Worm (Caenorhabditis elegans) whole organism, L3 larva: Measurements from ENCODE around the gene nog-1.

ENCODE experiments used
- ZK546.5 ChIP-seq: sonication (generic microtip); optimal IDR thresholded peaks from 2 replicates; lab custom pipeline; 2017; ENCODE audit warnings: missing biosample characterization, missing genetic modification characterization
- aly-2 ChIP-seq: fragments of 150-350 bp; optimal IDR thresholded peaks from 2 replicates; lab custom pipeline; 2014; ENCODE audit warnings: missing biosample characterization, missing genetic modification characterization
- ama-1 ChIP-seq: fragments of 150-350 bp; optimal IDR thresholded peaks from 2 replicates; lab custom pipeline; 2018
- ceh-16 ChIP-seq: sonication (generic microtip); optimal IDR thresholded peaks from 2 replicates; lab custom pipeline; 2017; ENCODE audit warnings: missing biosample characterization, missing genetic modification characterization
- ceh-28 ChIP-seq: fragments of 150-350 bp; optimal IDR thresholded peaks from 2 replicates; lab custom pipeline; 2014; ENCODE audit warnings: missing biosample characterization, missing genetic modification reagents, missing genetic modification characterization
- ceh-82 ChIP-seq: fragments of 150-350 bp; optimal IDR thresholded peaks from 2 replicates; lab custom pipeline; 2014; ENCODE audit warnings: missing biosample characterization, missing genetic modification characterization
- daf-12 ChIP-seq: fragments of 150-350 bp; optimal IDR thresholded peaks from 2 replicates; lab custom pipeline; 2014; ENCODE audit warnings: missing biosample characterization, missing genetic modification reagents, missing genetic modification characterization
- egl-5 ChIP-seq: fragments of 150-350 bp; optimal IDR thresholded peaks from 2 replicates; lab custom pipeline; 2017; ENCODE audit warnings: missing biosample characterization, missing genetic modification reagents, missing genetic modification characterization, inconsistent platforms
- elt-1 ChIP-seq: fragments of 150-350 bp; optimal IDR thresholded peaks from 2 replicates; lab custom pipeline; 2014; ENCODE audit warnings: missing biosample characterization, missing genetic modification characterization
- elt-2 ChIP-seq: sonication (generic microtip); optimal IDR thresholded peaks from 2 replicates; lab custom pipeline; 2016; ENCODE audit warnings: missing genetic modification reagents, mild to moderate bottlenecking, missing genetic modification characterization, missing compliant biosample characterization
- elt-3 ChIP-seq, 3 experiments: fragments of 150-350 bp in 1 of 3; sonication (generic microtip) in 2 of 3; optimal IDR thresholded peaks; 2 replicates in 2 of 3; 4 replicates in 1 of 3; lab custom pipeline; 2014 to 2017; ENCODE audit warnings: missing biosample characterization in 3 of 3, missing genetic modification characterization in 3 of 3
- eor-1 ChIP-seq, 2 experiments: fragments of 150-350 bp; optimal IDR thresholded peaks; 2 replicates each; lab custom pipeline; 2014 to 2018; ENCODE audit warnings: missing biosample characterization in 2 of 2, missing genetic modification characterization in 2 of 2
- fkh-10 ChIP-seq: sonication (generic microtip); optimal IDR thresholded peaks from 2 replicates; lab custom pipeline; 2017; ENCODE audit warnings: missing biosample characterization, missing genetic modification reagents, missing genetic modification characterization
- fkh-2 ChIP-seq: fragments of 150-350 bp; optimal IDR thresholded peaks from 2 replicates; lab custom pipeline; 2014; ENCODE audit warnings: missing biosample characterization, missing genetic modification reagents, missing genetic modification characterization
- fos-1 ChIP-seq: fragments of 150-350 bp; optimal IDR thresholded peaks from 2 replicates; lab custom pipeline; 2014; ENCODE audit warnings: missing biosample characterization, missing genetic modification characterization
- hmg-11 ChIP-seq: sonication (generic microtip); optimal IDR thresholded peaks from 2 replicates; lab custom pipeline; 2016; ENCODE audit warnings: missing genetic modification characterization, missing compliant biosample characterization
- jun-1 ChIP-seq: fragments of 150-350 bp; optimal IDR thresholded peaks from 2 replicates; lab custom pipeline; 2014; ENCODE audit warnings: missing biosample characterization, missing genetic modification reagents, missing genetic modification characterization
- lin-15B ChIP-seq: fragments of 150-350 bp; optimal IDR thresholded peaks from 2 replicates; lab custom pipeline; 2014; ENCODE audit warnings: missing biosample characterization, missing genetic modification characterization
- lin-39 ChIP-seq: fragments of 150-350 bp; optimal IDR thresholded peaks from 2 replicates; lab custom pipeline; 2018; ENCODE audit warnings: missing biosample characterization, missing genetic modification reagents, missing genetic modification characterization
- mdl-1 ChIP-seq: fragments of 150-350 bp; optimal IDR thresholded peaks from 2 replicates; lab custom pipeline; 2014; ENCODE audit warnings: missing biosample characterization, missing genetic modification characterization
- mml-1 ChIP-seq: fragments of 150-350 bp; sonication (generic microtip); optimal IDR thresholded peaks from 3 replicates; lab custom pipeline; 2014; ENCODE audit warnings: missing biosample characterization, missing genetic modification characterization
- nfya-1 ChIP-seq: sonication (generic microtip); optimal IDR thresholded peaks from 2 replicates; lab custom pipeline; 2017; ENCODE audit warnings: missing genetic modification characterization, mild to moderate bottlenecking, missing compliant biosample characterization, antibody characterized with exemption, moderate library complexity; ENCODE audit not compliant: insufficient read depth
- nhr-11 ChIP-seq: fragments of 150-350 bp; optimal IDR thresholded peaks from 2 replicates; lab custom pipeline; 2014; ENCODE audit warnings: missing biosample characterization, missing genetic modification characterization
- nhr-23 ChIP-seq: fragments of 150-350 bp; optimal IDR thresholded peaks from 2 replicates; lab custom pipeline; 2014; ENCODE audit warnings: missing biosample characterization, missing genetic modification reagents, missing genetic modification characterization
- nhr-28 ChIP-seq: fragments of 150-350 bp; optimal IDR thresholded peaks from 2 replicates; lab custom pipeline; 2014; ENCODE audit warnings: missing biosample characterization, missing genetic modification characterization
- nhr-43 ChIP-seq: sonication (generic microtip); optimal IDR thresholded peaks from 2 replicates; lab custom pipeline; 2016; ENCODE audit warnings: mild to moderate bottlenecking, missing genetic modification characterization, missing compliant biosample characterization; ENCODE audit not compliant: poor library complexity, severe bottlenecking
- nhr-67 ChIP-seq: fragments of 150-350 bp; optimal IDR thresholded peaks from 2 replicates; lab custom pipeline; 2014; ENCODE audit warnings: missing biosample characterization, missing genetic modification characterization
- nhr-76 ChIP-seq: fragments of 150-350 bp; sonication (generic microtip); optimal IDR thresholded peaks from 5 replicates; lab custom pipeline; 2014; ENCODE audit warnings: missing biosample characterization, missing genetic modification characterization
- pha-4 ChIP-seq: fragments of 150-350 bp; optimal IDR thresholded peaks from 2 replicates; lab custom pipeline; 2014; ENCODE audit warnings: missing biosample characterization, missing genetic modification reagents, missing genetic modification characterization
- sea-2 ChIP-seq: fragments of 150-350 bp; sonication (generic microtip); optimal IDR thresholded peaks from 4 replicates; lab custom pipeline; 2014; ENCODE audit warnings: missing biosample characterization, missing genetic modification reagents, missing genetic modification characterization
- skn-1 ChIP-seq: fragments of 150-350 bp; optimal IDR thresholded peaks from 2 replicates; lab custom pipeline; 2014; ENCODE audit warnings: missing biosample characterization, missing genetic modification characterization
- unc-39 ChIP-seq: sonication (generic microtip); optimal IDR thresholded peaks from 4 replicates; lab custom pipeline; 2017; ENCODE audit warnings: missing biosample characterization, missing genetic modification characterization
- unc-62 ChIP-seq: fragments of 150-350 bp; sonication (generic microtip); optimal IDR thresholded peaks from 4 replicates; lab custom pipeline; 2014; ENCODE audit warnings: missing biosample characterization, missing genetic modification reagents, missing genetic modification characterization
- zag-1 ChIP-seq: fragments of 150-350 bp; optimal IDR thresholded peaks from 2 replicates; lab custom pipeline; 2014; ENCODE audit warnings: missing biosample characterization, missing genetic modification characterization
- ztf-11 ChIP-seq: fragments of 150-350 bp; optimal IDR thresholded peaks from 2 replicates; lab custom pipeline; 2014; ENCODE audit warnings: missing biosample characterization, missing genetic modification characterization
- ztf-4 ChIP-seq: fragments of 150-350 bp; optimal IDR thresholded peaks from 2 replicates; lab custom pipeline; 2014; ENCODE audit warnings: missing biosample characterization, missing genetic modification characterization

The nog-1 gene

ce11 chrIV:420686-421085 lies 27.0 kb downstream of the nog-1 start:
- TF ChIP-seq nhr-23 (no peak), unc-62 (GFP tag; lab: Kevin White, UChicago) (no peak), mdl-1 (tag; lab: Kevin White, UChicago) (no peak), sea-2 (GFP tag; lab: Kevin White, UChicago) (no peak), elt-1 (tag; lab: Kevin White, UChicago) (no peak), zag-1 (tag; lab: Kevin White, UChicago) (no peak), fos-1 (tag; lab: Kevin White, UChicago) (no peak), pha-4 (tag; lab: Kevin White, UChicago) (no peak), mml-1 (tag; lab: Kevin White, UChicago) (no peak), elt-2 (tag; lab: Kevin White, UChicago) (no peak), lin-15B (tag; lab: Kevin White, UChicago) (no peak), nhr-67 (tag; lab: Kevin White, UChicago) (no peak), skn-1 (no peak), ztf-4 (tag; lab: Kevin White, UChicago) (no peak), ama-1 (lab: Kevin White, UChicago) (no peak), daf-12 (tag; lab: Kevin White, UChicago) (no peak), elt-3 (tag; optimal IDR thresholded peaks at IDR 0.05; lab: Kevin White, UChicago) (no peak), eor-1 (tag; optimal IDR thresholded peaks at IDR 0.05; lab: Kevin White, UChicago) (no peak), nhr-76 (tag; lab: Kevin White, UChicago) (no peak), fkh-10 (GFP tag; lab: Kevin White, UChicago) (no peak)

- TF ChIP-seq ztf-11 (no peak), ZK546.5 (no peak), unc-62 (GFP tag; lab: Kevin White, UChicago) (no peak), elt-3 (tag; optimal IDR thresholded peaks at IDR 0.05; lab: Kevin White, UChicago) (no peak), skn-1 (no peak), nhr-11 (tag; lab: Kevin White, UChicago) (no peak), lin-39 (tag; lab: Kevin White, UChicago) (no peak), zag-1 (tag; lab: Kevin White, UChicago) (no peak), egl-5 (tag; lab: Kevin White, UChicago) (no peak), fkh-2 (no peak), unc-39 (tag; lab: Kevin White, UChicago) (no peak), nhr-43 (no peak), pha-4 (tag; lab: Kevin White, UChicago) (no peak), nhr-23 (no peak), nhr-28 (tag; lab: Kevin White, UChicago) (no peak), elt-2 (tag; lab: Kevin White, UChicago) (no peak), aly-2 (tag; lab: Kevin White, UChicago) (no peak)
Measured at ce11 chrIV:422112-422511, 28.4 kb downstream of the nog-1 start.

- TF ChIP-seq nhr-43: no peak
- TF ChIP-seq pha-4 (tag; lab: Kevin White, UChicago): no peak
- no peak for TF ChIP-seq jun-1 (tag; lab: Kevin White, UChicago)
- no peak for TF ChIP-seq ceh-16 (tag; lab: Kevin White, UChicago)
- TF ChIP-seq daf-12 (tag; lab: Kevin White, UChicago): no peak
- TF ChIP-seq hmg-11 (tag; lab: Kevin White, UChicago): no peak
- no peak for TF ChIP-seq nhr-28 (tag; lab: Kevin White, UChicago)
- TF ChIP-seq nhr-76 (tag; lab: Kevin White, UChicago): no peak
- TF ChIP-seq ama-1 (lab: Kevin White, UChicago): no peak
- TF ChIP-seq ceh-82: no peak
- TF ChIP-seq mml-1 (tag; lab: Kevin White, UChicago): no peak
Measured at ce11 chrIV:425052-425451, 31.4 kb downstream of the nog-1 start, which contains the start of gene daf-18. Gene daf-18, minus strand, starts transcription at chrIV:425177.

DNA sequence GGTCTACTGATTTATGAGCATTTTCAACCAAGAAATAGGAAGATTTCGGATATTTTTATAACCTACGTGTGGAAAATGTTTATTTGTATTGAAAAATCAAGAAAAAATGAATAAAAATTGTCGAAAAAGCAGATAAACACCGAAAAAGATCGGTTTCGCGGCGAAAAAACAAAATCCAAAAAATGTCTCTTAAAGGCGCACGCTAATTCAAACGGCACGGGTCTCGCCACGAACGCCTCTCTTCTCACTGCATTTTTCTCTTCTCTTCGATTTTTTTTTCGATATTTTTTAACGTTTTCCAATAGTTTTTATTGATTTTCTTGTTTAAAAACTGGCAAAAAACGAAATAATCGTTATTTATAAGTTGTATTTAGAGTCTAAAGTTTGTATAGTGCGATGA lies 31.9 kb downstream of the nog-1 start:
- TF ChIP-seq jun-1 (tag; lab: Kevin White, UChicago): no peak
- TF ChIP-seq aly-2 (tag; lab: Kevin White, UChicago): no peak
- TF ChIP-seq unc-62 (GFP tag; lab: Kevin White, UChicago): no peak
- no peak for TF ChIP-seq pha-4 (tag; lab: Kevin White, UChicago)
- TF ChIP-seq lin-15B (tag; lab: Kevin White, UChicago): peak; percentile 72
- peak; percentile 60 for TF ChIP-seq hmg-11 (tag; lab: Kevin White, UChicago)
- TF ChIP-seq ceh-28 (tag; lab: Kevin White, UChicago): peak; percentile 32
- TF ChIP-seq elt-2 (tag; lab: Kevin White, UChicago): peak; percentile 3
- TF ChIP-seq lin-39 (tag; lab: Kevin White, UChicago): peak; percentile 39
- peak; percentile 59 for TF ChIP-seq nhr-23
- TF ChIP-seq ceh-16 (tag; lab: Kevin White, UChicago): no peak
- TF ChIP-seq nfya-1 (tag; lab: Kevin White, UChicago): peak; percentile 73
